Worm (Caenorhabditis elegans): ENCODE results near the gene ints-7.

ce11 chrII:11627904-11628303, 45.3 kb downstream of the ints-7 start:
- TF ChIP-seq nhr-12 (tag; optimal IDR thresholded peaks at IDR 0.05), result no peak
- TF ChIP-seq efl-1 (optimal IDR thresholded peaks at IDR 0.05), result no peak
- TF ChIP-seq efl-1 (GFP tag; optimal IDR thresholded peaks at IDR 0.05 in 1 of 2), result no peak
- no peak for TF ChIP-seq aha-1 (tag; optimal IDR thresholded peaks at IDR 0.05)
- no peak for TF ChIP-seq dpl-1 (GFP tag; optimal IDR thresholded peaks at IDR 0.05)
- no peak for TF ChIP-seq tlp-1 (tag; optimal IDR thresholded peaks at IDR 0.05)
- no peak for TF ChIP-seq nhr-77 (tag; optimal IDR thresholded peaks at IDR 0.05)
- no peak for TF ChIP-seq elt-3 (tag; optimal IDR thresholded peaks at IDR 0.05)
- no peak for TF ChIP-seq nhr-28 (tag; optimal IDR thresholded peaks at IDR 0.05)
- no peak for TF ChIP-seq nhr-19 (GFP tag; conservative IDR thresholded peaks at IDR 0.05)
- no peak for TF ChIP-seq ceh-82 (tag; optimal IDR thresholded peaks at IDR 0.05)
- no peak for TF ChIP-seq nhr-11 (tag; optimal IDR thresholded peaks at IDR 0.05)
